Fruit fly (Drosophila melanogaster): Measurements from ENCODE around the gene NC2beta.

DNA sequence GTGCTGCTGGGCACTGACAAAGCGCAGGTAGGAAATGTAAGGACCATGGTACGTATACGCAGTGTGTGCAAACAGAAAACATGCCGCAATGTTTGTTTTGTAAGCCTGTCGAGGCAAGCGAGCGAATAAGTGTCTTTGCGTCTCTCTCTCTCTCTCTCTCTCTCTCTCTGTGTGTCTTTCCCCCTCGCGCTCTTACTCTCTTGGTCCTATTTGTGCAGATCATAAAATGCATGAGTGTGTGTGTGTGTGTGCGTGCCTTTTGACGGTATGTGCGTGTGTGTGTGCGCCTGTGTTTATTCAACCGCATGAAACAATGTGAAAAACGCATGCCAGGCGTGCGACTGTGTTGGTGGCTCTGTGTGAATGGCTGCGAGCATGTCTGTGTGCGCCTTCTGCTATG, 5.9 kb downstream of the NC2beta start:
- TF ChIP-seq psq (optimal IDR thresholded peaks at IDR 0.05) (no peak), Myc (optimal IDR thresholded peaks at IDR 0.05) (no peak), insv (optimal IDR thresholded peaks at IDR 0.05) (no peak)

Data from Kc167 (cell line).